Worm (Caenorhabditis elegans) whole organism, late embryonic: ENCODE results near the gene F26D2.16.

Source experiments
- C38D4.7 ChIP-seq: fragments of 200-800 bp; sonication (Bioruptor generic); optimal IDR thresholded peaks from 2 replicates; lab custom pipeline; 2018; ENCODE audit warnings: mild to moderate bottlenecking, missing genetic modification characterization, moderate library complexity, missing compliant biosample characterization
- F13H6.1 ChIP-seq: sonication (generic microtip); optimal IDR thresholded peaks from 2 replicates; lab custom pipeline; 2016; ENCODE audit warnings: missing genetic modification characterization, missing compliant biosample characterization
- T23F11.4 ChIP-seq: fragments of 200-800 bp; sonication (Bioruptor generic); optimal IDR thresholded peaks from 2 replicates; lab custom pipeline; 2018; ENCODE audit warnings: mild to moderate bottlenecking, missing genetic modification characterization, missing compliant biosample characterization
- ama-1 ChIP-seq: fragments of 150-350 bp; optimal IDR thresholded peaks from 2 replicates; lab custom pipeline; 2014
- ceh-19 ChIP-seq: fragments of 200-800 bp; sonication (Bioruptor generic); optimal IDR thresholded peaks from 2 replicates; lab custom pipeline; 2018; ENCODE audit warnings: mild to moderate bottlenecking, missing genetic modification characterization, missing compliant biosample characterization
- ceh-2 ChIP-seq: sonication (generic microtip); optimal IDR thresholded peaks from 2 replicates; lab custom pipeline; 2016; ENCODE audit warnings: missing genotype, missing genetic modification characterization, missing compliant biosample characterization
- ceh-30 ChIP-seq: fragments of 150-350 bp; optimal IDR thresholded peaks from 2 replicates; lab custom pipeline; 2014; ENCODE audit warnings: missing biosample characterization, missing genetic modification characterization
- ceh-31 ChIP-seq: sonication (generic microtip); optimal IDR thresholded peaks from 2 replicates; lab custom pipeline; 2016; ENCODE audit warnings: missing genetic modification characterization, missing compliant biosample characterization
- ceh-34 ChIP-seq: sonication (generic microtip); optimal IDR thresholded peaks from 2 replicates; lab custom pipeline; 2016; ENCODE audit warnings: mild to moderate bottlenecking, missing genetic modification characterization, missing compliant biosample characterization
- ceh-45 ChIP-seq: fragments of 200-800 bp; sonication (Bioruptor generic); IDR thresholded peaks from 2 replicates; pipeline ENCODE4 v1.3.6; 2022; ENCODE audit warnings: missing genetic modification reagents, missing genetic modification characterization, missing compliant biosample characterization
- ceh-48 ChIP-seq: sonication (generic microtip); optimal IDR thresholded peaks from 2 replicates; lab custom pipeline; 2016; ENCODE audit warnings: missing genetic modification characterization, inconsistent platforms, missing compliant biosample characterization
- ceh-6 ChIP-seq: fragments of 200-800 bp; sonication (Bioruptor generic); optimal IDR thresholded peaks from 2 replicates; lab custom pipeline; 2018; ENCODE audit warnings: mild to moderate bottlenecking, missing genetic modification characterization, missing compliant biosample characterization
- che-1 ChIP-seq: sonication (generic microtip); optimal IDR thresholded peaks from 2 replicates; lab custom pipeline; 2016; ENCODE audit warnings: mild to moderate bottlenecking, missing genetic modification characterization, missing compliant biosample characterization
- dmd-4 ChIP-seq: sonication (generic microtip); optimal IDR thresholded peaks from 2 replicates; lab custom pipeline; 2016; ENCODE audit warnings: borderline replicate concordance, missing genetic modification characterization, missing compliant biosample characterization
- elt-2 ChIP-seq: sonication (generic microtip); optimal IDR thresholded peaks from 2 replicates; lab custom pipeline; 2016; ENCODE audit warnings: missing genetic modification reagents, missing genetic modification characterization, missing compliant biosample characterization
- elt-4 ChIP-seq: sonication (generic microtip); optimal IDR thresholded peaks from 2 replicates; lab custom pipeline; 2016; ENCODE audit warnings: missing genetic modification characterization, missing compliant biosample characterization
- fax-1 ChIP-seq: sonication (generic microtip); optimal IDR thresholded peaks from 2 replicates; lab custom pipeline; 2016; ENCODE audit warnings: missing genotype, missing genetic modification characterization, missing compliant biosample characterization
- fkh-6 ChIP-seq: sonication (generic microtip); optimal IDR thresholded peaks from 2 replicates; lab custom pipeline; 2016; ENCODE audit warnings: missing genetic modification characterization, missing compliant biosample characterization
- hlh-13 ChIP-seq: fragments of 200-800 bp; sonication (Bioruptor generic); optimal IDR thresholded peaks from 2 replicates; lab custom pipeline; 2018; ENCODE audit warnings: mild to moderate bottlenecking, missing genetic modification characterization, missing compliant biosample characterization
- hlh-15 ChIP-seq: sonication (generic microtip); optimal IDR thresholded peaks from 2 replicates; lab custom pipeline; 2016; ENCODE audit warnings: missing genetic modification characterization, missing compliant biosample characterization
- lim-6 ChIP-seq: sonication (generic microtip); optimal IDR thresholded peaks from 2 replicates; lab custom pipeline; 2016; ENCODE audit warnings: missing genetic modification characterization, missing compliant biosample characterization
- nfya-1 ChIP-seq: sonication (generic microtip); optimal IDR thresholded peaks from 2 replicates; lab custom pipeline; 2017; ENCODE audit warnings: missing genetic modification characterization, mild to moderate bottlenecking, missing compliant biosample characterization, antibody characterized with exemption, moderate library complexity
- nhr-11 ChIP-seq: fragments of 150-350 bp; optimal IDR thresholded peaks from 2 replicates; lab custom pipeline; 2014; ENCODE audit warnings: missing biosample characterization, missing genetic modification characterization
- npax-4 ChIP-seq: sonication (generic microtip); optimal IDR thresholded peaks from 2 replicates; lab custom pipeline; 2016; ENCODE audit warnings: missing genetic modification characterization, missing compliant biosample characterization
- odd-2 ChIP-seq: sonication (generic microtip); optimal IDR thresholded peaks from 2 replicates; lab custom pipeline; 2017; ENCODE audit warnings: antibody characterized with exemption, mild to moderate bottlenecking, missing genetic modification characterization, missing compliant biosample characterization
- pag-3 ChIP-seq: sonication (generic microtip); optimal IDR thresholded peaks from 2 replicates; lab custom pipeline; 2016; ENCODE audit warnings: missing compliant biosample characterization, missing genetic modification characterization, borderline replicate concordance
- pat-9 ChIP-seq: fragments of 200-800 bp; sonication (Bioruptor generic); optimal IDR thresholded peaks from 2 replicates; lab custom pipeline; 2018; ENCODE audit warnings: mild to moderate bottlenecking, missing genetic modification characterization, moderate library complexity, missing compliant biosample characterization
- pax-1 ChIP-seq: fragments of 150-350 bp; optimal IDR thresholded peaks from 2 replicates; lab custom pipeline; 2014; ENCODE audit warnings: missing biosample characterization, missing genetic modification characterization
- pha-4 ChIP-seq: fragments of 150-350 bp; optimal IDR thresholded peaks from 2 replicates; lab custom pipeline; 2018; ENCODE audit warnings: missing biosample characterization, missing genetic modification reagents, missing genetic modification characterization
- pros-1 ChIP-seq: fragments of 150-350 bp; optimal IDR thresholded peaks from 2 replicates; lab custom pipeline; 2014; ENCODE audit warnings: missing biosample characterization, missing genetic modification reagents, missing genetic modification characterization
- ref-2 ChIP-seq: sonication (generic microtip); optimal IDR thresholded peaks from 2 replicates; lab custom pipeline; 2016; ENCODE audit warnings: missing genetic modification characterization, missing compliant biosample characterization
- rnt-1 ChIP-seq: sonication (generic microtip); optimal IDR thresholded peaks from 2 replicates; lab custom pipeline; 2016; ENCODE audit warnings: missing genetic modification characterization, missing compliant biosample characterization
- sox-4 ChIP-seq: sonication (generic microtip); optimal IDR thresholded peaks from 2 replicates; lab custom pipeline; 2017; ENCODE audit warnings: mild to moderate bottlenecking, missing genetic modification characterization, inconsistent platforms, missing compliant biosample characterization
- syd-9 ChIP-seq: sonication (generic microtip); optimal IDR thresholded peaks from 2 replicates; lab custom pipeline; 2016; ENCODE audit warnings: mild to moderate bottlenecking, missing genetic modification characterization, moderate library complexity, missing compliant biosample characterization
- tbx-7 ChIP-seq: sonication (generic microtip); optimal IDR thresholded peaks from 2 replicates; lab custom pipeline; 2016; ENCODE audit warnings: missing genotype, missing genetic modification characterization, missing compliant biosample characterization
- ttx-3 ChIP-seq: sonication (generic microtip); optimal IDR thresholded peaks from 2 replicates; lab custom pipeline; 2016; ENCODE audit warnings: missing genetic modification reagents, missing genetic modification characterization, missing compliant biosample characterization
- unc-86 ChIP-seq: sonication (generic microtip); optimal IDR thresholded peaks from 2 replicates; lab custom pipeline; 2016; ENCODE audit warnings: missing genetic modification characterization, missing compliant biosample characterization
- zip-5 ChIP-seq: sonication (generic microtip); optimal IDR thresholded peaks from 2 replicates; lab custom pipeline; 2016; ENCODE audit warnings: missing genetic modification characterization, missing compliant biosample characterization
- ztf-16 ChIP-seq: sonication (generic microtip); optimal IDR thresholded peaks from 2 replicates; lab custom pipeline; 2017; ENCODE audit warnings: missing genetic modification characterization, missing compliant biosample characterization

Gene F26D2.16

DNA sequence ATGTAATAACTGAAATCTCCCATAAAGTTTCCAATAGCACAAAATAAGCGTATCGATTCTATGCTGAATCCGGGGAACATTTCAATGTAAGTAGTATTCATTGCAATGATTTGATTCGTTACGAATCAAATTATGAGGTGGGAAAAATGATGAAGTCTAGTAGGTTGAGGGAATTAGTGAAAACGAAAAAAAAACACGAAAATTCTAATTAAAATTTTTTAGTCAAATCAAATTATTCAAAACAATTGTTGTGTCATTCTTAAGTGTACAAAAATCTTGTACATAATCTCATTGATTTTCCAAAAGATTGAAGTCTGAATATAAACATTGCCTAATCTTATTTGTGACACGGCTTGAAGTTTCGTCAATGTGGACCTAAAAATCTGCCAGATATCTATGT is 4.8 kb upstream of the F26D2.16 start, which contains the start of gene srw-29:
TSS of gene srw-29 (minus strand) at position 101 of the 400 bp plus-strand sequence.
- no peak for TF ChIP-seq ceh-45 (GFP tag; lab: Robert Waterston, UW)
- no peak for TF ChIP-seq ceh-48 (tag; lab: Kevin White, UChicago)
- no peak for TF ChIP-seq ceh-30 (tag; lab: Kevin White, UChicago)
- no peak for TF ChIP-seq nhr-11 (tag; lab: Kevin White, UChicago)
- no peak for TF ChIP-seq ceh-34 (tag; lab: Kevin White, UChicago)
- TF ChIP-seq ama-1 (lab: Kevin White, UChicago) = no peak

DNA sequence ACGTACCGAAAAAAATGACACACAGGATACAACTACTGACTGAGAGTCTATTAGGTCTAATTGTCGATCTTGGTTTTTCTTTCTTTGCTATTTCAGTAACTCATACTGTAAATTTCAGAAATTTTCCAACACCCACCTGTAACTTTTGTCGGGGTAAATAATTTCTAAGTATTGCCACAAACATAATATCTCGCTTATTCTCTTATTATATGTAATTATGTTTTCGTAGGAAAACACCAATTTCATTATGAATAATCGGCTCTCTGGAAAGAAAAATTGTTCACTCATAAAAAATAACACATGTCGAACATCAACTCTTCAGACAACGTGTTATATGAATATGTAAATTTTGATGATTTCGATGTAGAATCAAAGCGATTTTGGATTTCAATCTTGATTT is 1.0 kb upstream of the F26D2.16 start, which contains the start of gene srw-48:
TSS of gene srw-48 (plus strand) at position 301 of the 400 bp plus-strand sequence.
- TF ChIP-seq ama-1 (lab: Kevin White, UChicago) = no peak
- TF ChIP-seq ceh-6 (GFP tag; lab: Kevin White, UChicago) = no peak
- TF ChIP-seq ceh-2 (tag; lab: Kevin White, UChicago) = no peak
- no peak for TF ChIP-seq T23F11.4
- no peak for TF ChIP-seq unc-86 (tag; lab: Kevin White, UChicago)
- TF ChIP-seq tbx-7 (tag; lab: Kevin White, UChicago) = no peak
- no peak for TF ChIP-seq elt-4
- TF ChIP-seq, all 69 proteins: peak for 0

DNA sequence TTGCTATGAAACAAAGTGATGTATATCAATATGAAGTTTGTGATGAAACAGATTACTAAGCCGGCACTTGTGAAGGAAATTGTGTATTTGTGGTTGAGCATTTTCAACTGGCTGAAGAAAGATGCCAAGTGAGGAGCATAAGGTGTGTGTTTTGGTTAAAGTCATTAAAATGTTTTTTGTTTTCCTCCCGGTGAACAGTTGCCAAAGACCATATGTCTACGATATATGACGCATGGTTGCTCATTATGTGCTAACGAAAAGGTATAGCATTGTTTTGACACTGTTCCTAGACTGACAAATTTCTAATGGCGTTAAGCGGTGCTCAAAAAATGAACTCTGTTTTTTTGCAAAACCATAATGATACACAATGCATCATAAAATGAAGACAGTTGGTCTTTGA is 2.7 kb downstream of the F26D2.16 start, which contains the start of gene str-55:
TSS of gene str-55 (minus strand) at position 101 of the 400 bp plus-strand sequence.
- TF ChIP-seq ceh-34 (tag; lab: Kevin White, UChicago) (no peak), sox-4 (no peak), lim-6 (tag; lab: Kevin White, UChicago) (no peak), fkh-6 (no peak), elt-2 (tag; lab: Kevin White, UChicago) (no peak), pat-9 (tag; lab: Kevin White, UChicago) (no peak), fax-1 (tag; lab: Kevin White, UChicago) (no peak), rnt-1 (no peak), ceh-30 (tag; lab: Kevin White, UChicago) (no peak), npax-4 (tag; lab: Kevin White, UChicago) (no peak), zip-5 (tag; lab: Kevin White, UChicago) (no peak), tbx-7 (tag; lab: Kevin White, UChicago) (no peak), syd-9 (no peak), che-1 (tag; lab: Kevin White, UChicago) (no peak), nfya-1 (tag; lab: Kevin White, UChicago) (no peak)

DNA sequence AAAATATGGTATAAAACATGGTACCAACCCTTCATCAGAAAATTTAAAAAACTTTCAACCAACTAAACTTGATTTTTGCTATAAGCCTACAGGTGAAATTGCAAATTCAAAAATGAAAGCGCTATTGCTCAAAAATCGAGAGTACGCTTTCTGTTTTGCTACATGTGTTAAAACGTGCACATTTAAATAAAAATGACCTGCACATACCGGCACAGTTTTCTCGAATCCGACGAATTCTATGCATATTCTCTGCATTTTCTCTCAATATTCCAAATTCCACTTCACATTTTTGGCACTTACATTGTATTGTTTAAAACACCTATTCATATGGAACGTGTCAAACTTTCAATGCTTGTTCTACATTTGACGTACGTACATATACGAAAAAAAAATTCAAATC is 9.1 kb downstream of the F26D2.16 start, which contains the start of gene srh-145:
TSS of gene srh-145 (plus strand) at position 193 of the 400 bp plus-strand sequence.
- TF ChIP-seq ceh-31 (tag; lab: Kevin White, UChicago) (no peak), pax-1 (tag; lab: Kevin White, UChicago) (no peak), ceh-6 (GFP tag; lab: Kevin White, UChicago) (no peak), ztf-16 (tag; lab: Kevin White, UChicago) (no peak), dmd-4 (no peak), pag-3 (no peak), ceh-19 (GFP tag; lab: Kevin White, UChicago) (no peak), tbx-7 (tag; lab: Kevin White, UChicago) (no peak), hlh-15 (no peak), fkh-6 (no peak), ttx-3 (no peak), C38D4.7 (GFP tag; lab: Kevin White, UChicago) (no peak), pros-1 (tag; lab: Kevin White, UChicago) (no peak), pha-4 (no peak), hlh-13 (no peak), ref-2 (tag; lab: Kevin White, UChicago) (no peak), odd-2 (tag; lab: Kevin White, UChicago) (no peak), F13H6.1 (tag; lab: Kevin White, UChicago) (no peak), che-1 (tag; lab: Kevin White, UChicago) (no peak)
